Fruit fly (Drosophila melanogaster): ENCODE data around the gene zye.

zye gene

DNA sequence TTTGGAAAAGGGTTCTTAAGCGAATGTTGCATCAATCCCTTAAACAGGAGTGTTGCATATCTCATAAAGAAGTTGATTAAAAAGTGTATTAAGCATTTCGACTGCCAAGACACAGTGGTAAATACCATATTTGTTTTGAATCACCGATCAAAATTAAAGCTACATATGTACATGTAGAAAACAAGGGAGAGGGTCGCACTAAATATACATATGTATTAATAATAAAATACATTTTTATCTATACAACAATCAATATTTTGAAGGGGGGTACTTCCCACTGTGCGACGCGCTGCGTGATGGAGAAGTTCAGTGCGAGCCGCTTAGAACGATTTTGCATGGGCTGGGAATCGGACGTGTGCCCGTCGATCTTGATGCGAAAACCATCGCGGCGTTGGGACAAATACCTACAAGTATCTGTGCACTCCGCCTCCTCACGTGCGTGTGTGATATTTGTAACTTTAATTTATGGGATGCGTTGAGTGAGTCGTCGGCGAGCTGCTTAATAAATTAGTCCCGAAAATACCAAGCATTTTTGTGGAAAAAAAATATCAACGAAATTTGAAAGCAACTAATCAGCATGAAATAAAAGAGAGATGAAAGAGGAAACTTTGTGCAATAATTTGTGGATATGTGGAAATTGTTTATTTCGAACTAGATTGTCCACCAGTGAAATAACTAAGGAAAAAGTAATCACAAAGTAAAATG, 31.6 kb downstream of the zye start:
- TF ChIP-seq CG17806 (tag; optimal IDR thresholded peaks at IDR 0.05) (peak; percentile 88), Snoo (tag; optimal IDR thresholded peaks at IDR 0.05) (peak; percentile 91), CG13204 (GFP tag; optimal IDR thresholded peaks at IDR 0.05) (no peak), CG8159 (tag; optimal IDR thresholded peaks at IDR 0.05) (peak; percentile 86), gl (tag; optimal IDR thresholded peaks at IDR 0.05) (peak; percentile 76), CG14655 (GFP tag; optimal IDR thresholded peaks at IDR 0.05) (peak; percentile 86), CG34367 (tag; optimal IDR thresholded peaks at IDR 0.05) (peak; percentile 83), CG32121 (GFP tag; IDR thresholded peaks at IDR 0.05) (peak; percentile 85), EcR (GFP tag; optimal IDR thresholded peaks at IDR 0.05) (no peak), CG12605 (GFP tag; IDR thresholded peaks at IDR 0.05) (peak; percentile 91), rn (GFP tag; IDR thresholded peaks at IDR 0.05) (peak; percentile 80), Pif1B (GFP tag; optimal IDR thresholded peaks at IDR 0.05) (peak; percentile 92), CG4496 (GFP tag; IDR thresholded peaks at IDR 0.05) (peak; percentile 95), Ets98B (GFP tag; IDR thresholded peaks at IDR 0.05) (peak; percentile 91), CG10348 (GFP tag; IDR thresholded peaks at IDR 0.05) (no peak), D1 (tag; optimal IDR thresholded peaks at IDR 0.05) (peak; percentile 65), CG8301 (tag; optimal IDR thresholded peaks at IDR 0.05) (peak; percentile 85), Pif1A (GFP tag; optimal IDR thresholded peaks at IDR 0.05) (peak; percentile 88), fd96Ca (GFP tag; IDR thresholded peaks at IDR 0.05) (peak; percentile 86), CG9948 (tag; optimal IDR thresholded peaks at IDR 0.05) (peak; percentile 85), CG15710 (tag; optimal IDR thresholded peaks at IDR 0.05) (peak; percentile 80)

DNA sequence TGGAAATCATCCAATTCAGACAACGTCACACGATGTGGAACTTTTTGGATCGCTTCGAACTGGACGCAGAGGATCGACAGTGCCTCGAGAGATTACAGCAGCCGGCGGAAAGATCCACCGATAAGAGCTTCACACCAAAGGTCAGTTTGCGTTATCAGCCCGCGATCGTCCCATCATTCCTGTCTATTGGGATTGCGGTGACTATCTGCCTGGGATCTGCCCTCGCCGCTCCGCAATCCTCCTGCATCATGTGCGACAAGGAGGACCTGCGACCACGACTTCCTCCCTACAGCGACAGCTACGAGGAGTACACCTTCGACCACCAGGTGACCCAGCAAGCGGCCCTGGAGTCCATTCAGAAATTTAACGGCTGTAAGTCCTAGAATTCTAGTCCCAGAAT, 32.6 kb downstream of the zye start:
- TF ChIP-seq CG10348 (GFP tag; IDR thresholded peaks at IDR 0.05) (no peak), CG8159 (tag; optimal IDR thresholded peaks at IDR 0.05) (no peak), EcR (GFP tag; optimal IDR thresholded peaks at IDR 0.05) (no peak), CG34367 (tag; optimal IDR thresholded peaks at IDR 0.05) (no peak), CG12605 (GFP tag; IDR thresholded peaks at IDR 0.05) (no peak), Pif1B (GFP tag; optimal IDR thresholded peaks at IDR 0.05) (no peak), fd96Ca (GFP tag; IDR thresholded peaks at IDR 0.05) (no peak), CG32121 (GFP tag; IDR thresholded peaks at IDR 0.05) (no peak), gl (tag; optimal IDR thresholded peaks at IDR 0.05) (no peak), Ets98B (GFP tag; IDR thresholded peaks at IDR 0.05) (no peak), rn (GFP tag; IDR thresholded peaks at IDR 0.05) (no peak), CG13204 (GFP tag; optimal IDR thresholded peaks at IDR 0.05) (no peak), Snoo (tag; optimal IDR thresholded peaks at IDR 0.05) (no peak), CG8301 (tag; optimal IDR thresholded peaks at IDR 0.05) (no peak), Pif1A (GFP tag; optimal IDR thresholded peaks at IDR 0.05) (no peak), CG4496 (GFP tag; IDR thresholded peaks at IDR 0.05) (no peak), D1 (tag; optimal IDR thresholded peaks at IDR 0.05) (no peak), CG9948 (tag; optimal IDR thresholded peaks at IDR 0.05) (no peak)

DNA sequence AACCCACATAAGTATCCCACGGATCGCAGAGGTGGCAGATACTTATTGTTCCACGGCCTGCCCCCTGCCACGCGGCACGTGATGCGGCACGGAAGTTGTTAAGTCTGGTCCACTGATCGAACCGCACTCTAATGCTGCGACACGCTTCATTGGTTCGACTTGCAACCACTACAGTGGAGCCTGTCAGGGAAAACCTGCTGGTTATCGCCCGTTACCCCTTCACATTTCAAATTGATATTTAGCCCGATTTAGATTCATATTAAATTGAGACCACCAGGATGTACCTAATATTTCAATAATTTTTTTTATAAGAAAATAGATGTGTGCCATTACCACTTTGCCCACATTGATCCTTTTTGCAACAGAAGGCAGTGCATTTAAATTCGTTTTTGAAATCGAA, 33.9 kb downstream of the zye start:
- TF ChIP-seq CG4496 (GFP tag; IDR thresholded peaks at IDR 0.05) (peak; percentile 41; the same call in 1 of the 3 replicates), rn (GFP tag; IDR thresholded peaks at IDR 0.05) (no peak), CG14655 (GFP tag; optimal IDR thresholded peaks at IDR 0.05) (peak; percentile 44), CG8301 (tag; optimal IDR thresholded peaks at IDR 0.05) (peak; percentile 20)

DNA sequence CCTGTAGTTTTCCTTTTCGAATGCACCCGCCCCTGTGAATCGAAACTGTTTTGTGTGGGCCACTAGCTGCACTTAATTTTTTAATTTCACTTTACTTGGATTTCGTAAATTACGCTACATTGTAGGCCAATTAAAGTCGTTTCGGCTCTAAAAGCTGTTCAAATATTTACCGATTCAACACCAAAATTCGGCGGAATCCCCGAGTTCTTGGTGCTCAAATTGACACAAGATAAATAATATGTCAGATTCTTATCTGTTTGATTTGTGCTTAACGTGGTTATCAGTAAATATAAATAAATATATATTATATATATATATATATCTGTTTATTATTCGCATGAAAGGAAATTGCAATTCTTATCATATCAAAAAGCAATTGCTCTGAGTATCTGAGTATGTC, 34.6 kb downstream of the zye start:
- no peak for TF ChIP-seq EcR (GFP tag; optimal IDR thresholded peaks at IDR 0.05)
- TF ChIP-seq fd96Ca (GFP tag; IDR thresholded peaks at IDR 0.05), result no peak
- TF ChIP-seq CG12605 (GFP tag; IDR thresholded peaks at IDR 0.05), result no peak
- TF ChIP-seq D1 (tag; optimal IDR thresholded peaks at IDR 0.05), result no peak
- TF ChIP-seq Pif1B (GFP tag; optimal IDR thresholded peaks at IDR 0.05), result peak; percentile 36
- no peak for TF ChIP-seq CG14655 (GFP tag; optimal IDR thresholded peaks at IDR 0.05)
- no peak for TF ChIP-seq gl (tag; optimal IDR thresholded peaks at IDR 0.05)
- no peak for TF ChIP-seq CG8301 (tag; optimal IDR thresholded peaks at IDR 0.05)
- TF ChIP-seq Ets98B (GFP tag; IDR thresholded peaks at IDR 0.05), result no peak
- no peak for TF ChIP-seq CG9948 (tag; optimal IDR thresholded peaks at IDR 0.05)
- no peak for TF ChIP-seq CG15710 (tag; optimal IDR thresholded peaks at IDR 0.05)
- peak; percentile 12 for TF ChIP-seq CG8159 (tag; optimal IDR thresholded peaks at IDR 0.05)
- TF ChIP-seq Snoo (tag; optimal IDR thresholded peaks at IDR 0.05), result peak; percentile 54
- no peak for TF ChIP-seq CG17806 (tag; optimal IDR thresholded peaks at IDR 0.05)
- TF ChIP-seq CG34367 (tag; optimal IDR thresholded peaks at IDR 0.05), result no peak
- TF ChIP-seq CG4496 (GFP tag; IDR thresholded peaks at IDR 0.05), result no peak
- TF ChIP-seq Pif1A (GFP tag; optimal IDR thresholded peaks at IDR 0.05), result no peak
- TF ChIP-seq CG13204 (GFP tag; optimal IDR thresholded peaks at IDR 0.05), result no peak
- no peak for TF ChIP-seq CG32121 (GFP tag; IDR thresholded peaks at IDR 0.05)

DNA sequence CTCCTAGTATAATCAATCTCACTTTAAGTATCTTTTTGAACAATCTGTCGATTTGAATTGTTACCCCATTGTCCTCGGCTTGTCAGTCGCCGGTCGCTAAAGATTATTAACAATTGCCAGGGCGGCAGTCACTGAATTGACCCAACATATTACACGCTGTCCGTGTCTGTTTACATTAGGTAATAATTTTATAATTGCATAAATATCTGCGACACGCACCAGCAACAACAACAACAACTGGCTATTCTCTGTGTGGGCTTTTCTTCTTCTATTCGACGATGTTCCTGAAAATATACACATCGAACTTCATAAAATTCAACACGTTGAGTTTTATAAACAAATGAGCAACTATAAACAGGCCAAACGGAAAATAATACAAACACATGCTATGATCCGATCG, 35.4 kb downstream of the zye start:
- TF ChIP-seq CG15710 (tag; optimal IDR thresholded peaks at IDR 0.05) (no peak), Pif1A (GFP tag; optimal IDR thresholded peaks at IDR 0.05) (no peak), CG8301 (tag; optimal IDR thresholded peaks at IDR 0.05) (no peak), gl (tag; optimal IDR thresholded peaks at IDR 0.05) (no peak), CG10348 (GFP tag; IDR thresholded peaks at IDR 0.05) (no peak), CG4496 (GFP tag; IDR thresholded peaks at IDR 0.05) (no peak), CG13204 (GFP tag; optimal IDR thresholded peaks at IDR 0.05) (no peak), CG12605 (GFP tag; IDR thresholded peaks at IDR 0.05) (no peak), CG9948 (tag; optimal IDR thresholded peaks at IDR 0.05) (no peak), CG14655 (GFP tag; optimal IDR thresholded peaks at IDR 0.05) (no peak), Snoo (tag; optimal IDR thresholded peaks at IDR 0.05) (no peak), D1 (tag; optimal IDR thresholded peaks at IDR 0.05) (no peak), CG8159 (tag; optimal IDR thresholded peaks at IDR 0.05) (no peak)
